Worm (Caenorhabditis elegans) whole organism, mixed stage, embryonic: Measurements from ENCODE around the gene sru-13.
"Not testable (repeated sequence)": the region's sequence is repeated elsewhere in the genome, so short reads cannot be mapped to it uniquely, and the experiment has no call there.

Experiments used
- blmp-1 ChIP-seq: fragments of 150-350 bp; optimal IDR thresholded peaks from 2 replicates; lab custom pipeline; 2014; ENCODE audit warnings: missing biosample characterization, missing genetic modification characterization
- elt-1 ChIP-seq: sonication (generic microtip); optimal IDR thresholded peaks from 2 replicates; lab custom pipeline; 2017; ENCODE audit warnings: missing genetic modification characterization, mild to moderate bottlenecking, missing compliant biosample characterization, antibody characterized with exemption, moderate library complexity, borderline replicate concordance; ENCODE audit not compliant: insufficient read depth
- elt-3 ChIP-seq: fragments of 150-350 bp; optimal IDR thresholded peaks from 2 replicates; lab custom pipeline; 2014; ENCODE audit warnings: missing biosample characterization, missing genetic modification characterization
- nhr-2 ChIP-seq: fragments of 150-350 bp; optimal IDR thresholded peaks from 2 replicates; lab custom pipeline; 2014; ENCODE audit warnings: missing biosample characterization, missing genetic modification characterization
- nhr-76 ChIP-seq: sonication (generic microtip); optimal IDR thresholded peaks from 2 replicates; lab custom pipeline; 2017; ENCODE audit warnings: missing biosample characterization, missing genetic modification characterization
- pha-4 ChIP-seq: fragments of 150-350 bp; optimal IDR thresholded peaks from 2 replicates; lab custom pipeline; 2018; ENCODE audit warnings: missing biosample characterization, missing genetic modification reagents, missing genetic modification characterization
- sem-2 ChIP-seq: fragments of 200-800 bp; sonication (Bioruptor generic); optimal IDR thresholded peaks from 2 replicates; lab custom pipeline; 2018; ENCODE audit warnings: mild to moderate bottlenecking, missing genetic modification characterization, missing compliant biosample characterization
- unc-39 ChIP-seq: fragments of 150-350 bp; optimal IDR thresholded peaks from 2 replicates; lab custom pipeline; 2014; ENCODE audit warnings: missing biosample characterization, missing genetic modification characterization
- unc-62 ChIP-seq: fragments of 150-350 bp; optimal IDR thresholded peaks from 2 replicates; lab custom pipeline; 2014; ENCODE audit warnings: missing biosample characterization, missing genetic modification reagents, missing genetic modification characterization
- ztf-11 ChIP-seq: fragments of 150-350 bp; optimal IDR thresholded peaks from 2 replicates; lab custom pipeline; 2014; ENCODE audit warnings: missing biosample characterization, missing genetic modification characterization

DNA sequence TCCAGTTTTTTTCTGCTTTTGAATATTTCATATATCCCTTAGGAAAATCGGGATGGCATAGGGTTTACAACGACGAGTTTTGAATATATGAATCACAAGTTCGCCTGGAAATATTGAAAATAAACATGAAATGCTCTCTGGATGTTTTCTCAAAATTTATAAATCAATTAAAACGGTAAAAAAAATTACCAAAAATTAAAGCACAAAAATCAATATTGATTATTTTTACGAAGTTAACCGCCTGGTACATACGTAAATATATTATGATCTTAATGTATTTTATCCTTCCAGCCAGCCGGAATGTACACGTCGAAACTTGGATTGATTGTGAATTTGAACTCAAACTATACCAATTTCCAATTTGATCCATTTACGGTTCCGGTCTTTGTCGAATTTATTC is 17.0 kb downstream of the sru-13 start, which contains the start of gene sru-17:
- TF ChIP-seq elt-1 (tag; lab: Kevin White, UChicago); unc-39 (tag; lab: Kevin White, UChicago); sem-2 (GFP tag; lab: Kevin White, UChicago); unc-62 (GFP tag; lab: Kevin White, UChicago); blmp-1 (tag; lab: Kevin White, UChicago); pha-4 (tag; lab: Kevin White, UChicago); nhr-2 (tag; lab: Kevin White, UChicago); nhr-76 (tag; lab: Kevin White, UChicago); elt-3 (tag; lab: Kevin White, UChicago); ztf-11 (tag; lab: Kevin White, UChicago): not testable (repeated sequence)
